Worm (Caenorhabditis elegans) whole organism, late embryonic: Measurements from ENCODE around the gene srv-26.

Experiments used
- fkh-6 ChIP-seq: sonication (generic microtip); optimal IDR thresholded peaks from 2 replicates; lab custom pipeline; 2016; ENCODE audit warnings: missing genetic modification characterization, missing compliant biosample characterization
- nfya-1 ChIP-seq: sonication (generic microtip); optimal IDR thresholded peaks from 2 replicates; lab custom pipeline; 2017; ENCODE audit warnings: missing genetic modification characterization, mild to moderate bottlenecking, missing compliant biosample characterization, antibody characterized with exemption, moderate library complexity
- unc-55 ChIP-seq: sonication (generic microtip); optimal IDR thresholded peaks from 2 replicates; lab custom pipeline; 2017; ENCODE audit warnings: missing biosample characterization, missing genetic modification reagents, missing genetic modification characterization

ce11 chrIV:6269346-6269745 is 32.3 kb downstream of the srv-26 start, which contains the start of gene srv-30:
- no peak for TF ChIP-seq unc-55 (GFP tag; lab: Kevin White, UChicago)
- TF ChIP-seq nfya-1 (tag; lab: Kevin White, UChicago): no peak
- no peak for TF ChIP-seq fkh-6 (tag; lab: Kevin White, UChicago)
